Worm (Caenorhabditis elegans): ENCODE data around the gene srg-45.

DNA sequence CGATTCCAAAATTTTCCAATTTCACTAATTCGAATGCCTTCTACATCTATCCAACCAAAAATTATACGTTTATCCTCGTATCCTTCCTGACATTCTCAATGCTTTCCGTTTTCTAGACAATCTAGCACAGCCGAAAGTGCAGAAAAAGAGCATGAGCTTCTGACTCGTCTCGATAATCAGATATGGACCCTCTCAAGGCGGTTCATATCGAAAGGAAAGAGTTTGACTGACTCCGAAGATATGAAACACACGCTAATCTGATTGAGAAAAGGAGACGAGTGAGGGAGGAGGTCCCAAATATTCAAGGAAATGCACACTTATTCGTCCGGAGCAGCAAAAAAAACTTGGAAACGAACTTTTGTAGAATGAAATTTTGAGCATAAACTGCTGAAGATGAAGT is 21.9 kb downstream of the srg-45 start:
- no peak for TF ChIP-seq fos-1 (tag; optimal IDR thresholded peaks at IDR 0.05)
- no peak for TF ChIP-seq nhr-237 (tag; optimal IDR thresholded peaks at IDR 0.05)
- TF ChIP-seq nhr-23 (tag; optimal IDR thresholded peaks at IDR 0.05), result no peak
- TF ChIP-seq jun-1 (tag; optimal IDR thresholded peaks at IDR 0.05), result no peak
- TF ChIP-seq nfya-1 (tag; optimal IDR thresholded peaks at IDR 0.05; ENCODE audit: insufficient read depth), result no peak
- no peak for TF ChIP-seq pqm-1 (tag; optimal IDR thresholded peaks at IDR 0.05)
- no peak for TF ChIP-seq ztf-4 (tag; optimal IDR thresholded peaks at IDR 0.05)
- no peak for TF ChIP-seq ZK546.5 (tag; optimal IDR thresholded peaks at IDR 0.05)
- no peak for TF ChIP-seq lin-15B (tag; optimal IDR thresholded peaks at IDR 0.05)
- TF ChIP-seq ztf-11 (tag; optimal IDR thresholded peaks at IDR 0.05), result no peak
- TF ChIP-seq mdl-1 (tag; optimal IDR thresholded peaks at IDR 0.05), result no peak
- TF ChIP-seq ama-1 (optimal IDR thresholded peaks at IDR 0.05), result no peak

Data from whole organism, L3 larva.